Worm (Caenorhabditis elegans) whole organism, L4 larva: ENCODE data around the gene M05D6.2.

Source experiments
- D1046.2 ChIP-seq: fragments of 200-800 bp; sonication (Bioruptor generic); IDR thresholded peaks from 2 replicates; pipeline ENCODE4 v1.3.6; 2022; ENCODE audit warnings: missing genetic modification characterization, missing compliant biosample characterization
- F10B5.3 ChIP-seq: sonication (generic microtip); optimal IDR thresholded peaks from 2 replicates; lab custom pipeline; 2016; ENCODE audit warnings: mild to moderate bottlenecking, missing genetic modification characterization, missing compliant biosample characterization
- F26F4.8 ChIP-seq: fragments of 200-800 bp; sonication (Bioruptor generic); conservative IDR thresholded peaks from 2 replicates; pipeline ENCODE4 v1.3.6; 2022; ENCODE audit warnings: missing genetic modification characterization, missing compliant biosample characterization
- F44E2.7 ChIP-seq: fragments of 200-800 bp; sonication (Bioruptor generic); IDR thresholded peaks from 2 replicates; pipeline ENCODE4 v2.1.2; 2022; ENCODE audit warnings: missing genetic modification characterization, missing compliant biosample characterization
- F49E8.2 ChIP-seq: sonication (generic microtip); optimal IDR thresholded peaks from 2 replicates; lab custom pipeline; 2016; ENCODE audit warnings: missing compliant biosample characterization, mild to moderate bottlenecking, missing genetic modification characterization, borderline replicate concordance
- Y48G9A.11 ChIP-seq: fragments of 200-800 bp; sonication (Bioruptor generic); IDR thresholded peaks from 2 replicates; pipeline ENCODE4 v1.3.6; 2022; ENCODE audit warnings: missing genetic modification reagents, missing genetic modification characterization, missing compliant biosample characterization
- Y5F2A.4 ChIP-seq: fragments of 200-800 bp; sonication (Bioruptor generic); optimal IDR thresholded peaks from 2 replicates; lab custom pipeline; 2018; ENCODE audit warnings: mild to moderate bottlenecking, missing genetic modification characterization, missing compliant biosample characterization
- Y75B8A.6 ChIP-seq: fragments of 200-800 bp; sonication (Bioruptor generic); IDR thresholded peaks from 2 replicates; pipeline ENCODE4 v1.3.6; 2022; ENCODE audit warnings: missing genetic modification reagents, missing genetic modification characterization, missing compliant biosample characterization
- ZK546.5 ChIP-seq, 2 experiments: sonication (generic microtip); optimal IDR thresholded peaks; 2 replicates each; lab custom pipeline; 2017; ENCODE audit warnings: missing biosample characterization in 2 of 2, missing genetic modification characterization in 2 of 2
- aha-1 ChIP-seq: fragments of 150-350 bp; peaks from one replicate; lab custom pipeline; 2014; ENCODE audit warnings: missing biosample characterization, missing genetic modification characterization
- aly-2 ChIP-seq: sonication (generic microtip); optimal IDR thresholded peaks from 2 replicates; lab custom pipeline; 2018; ENCODE audit warnings: missing biosample characterization, missing genetic modification characterization
- ama-1 ChIP-seq: fragments of 150-350 bp; optimal IDR thresholded peaks from 2 replicates; lab custom pipeline; 2014; ENCODE audit warnings: inconsistent platforms, mixed read lengths
- arid-1 ChIP-seq: fragments of 200-800 bp; sonication (Bioruptor generic); conservative IDR thresholded peaks from 2 replicates; pipeline ENCODE4 v1.3.6; 2022; ENCODE audit warnings: missing genetic modification reagents, missing genetic modification characterization, missing compliant biosample characterization
- ceh-20 ChIP-seq: fragments of 200-800 bp; sonication (Bioruptor generic); IDR thresholded peaks from 2 replicates; pipeline ENCODE4 v1.3.6; 2022; ENCODE audit warnings: missing genetic modification reagents, missing genetic modification characterization, missing compliant biosample characterization
- ceh-28 ChIP-seq: fragments of 150-350 bp; optimal IDR thresholded peaks from 2 replicates; lab custom pipeline; 2014; ENCODE audit warnings: missing biosample characterization, missing genetic modification reagents, missing genetic modification characterization
- ceh-32 ChIP-seq: sonication (generic microtip); optimal IDR thresholded peaks from 2 replicates; lab custom pipeline; 2016; ENCODE audit warnings: mild to moderate bottlenecking, missing genetic modification characterization, missing compliant biosample characterization; ENCODE audit not compliant: poor library complexity
- ceh-44 ChIP-seq: fragments of 200-800 bp; sonication (Bioruptor generic); IDR thresholded peaks from 2 replicates; pipeline ENCODE4 v1.3.6; 2022; ENCODE audit warnings: missing genetic modification reagents, missing genetic modification characterization, missing compliant biosample characterization
- ceh-62 ChIP-seq: sonication (generic microtip); optimal IDR thresholded peaks from 2 replicates; lab custom pipeline; 2017; ENCODE audit warnings: missing biosample characterization, missing genetic modification characterization
- cey-2 ChIP-seq: sonication (generic microtip); optimal IDR thresholded peaks from 3 replicates; lab custom pipeline; 2017; ENCODE audit warnings: missing genetic modification characterization, mild to moderate bottlenecking, missing compliant biosample characterization, antibody characterized with exemption, borderline replicate concordance; ENCODE audit not compliant: insufficient read depth
- daf-8 ChIP-seq: fragments of 200-800 bp; sonication (Bioruptor generic); IDR thresholded peaks from 2 replicates; pipeline ENCODE4 v1.3.6; 2022; ENCODE audit warnings: missing genetic modification characterization, missing compliant biosample characterization
- dmd-8 ChIP-seq: fragments of 200-800 bp; sonication (Bioruptor generic); IDR thresholded peaks from 2 replicates; pipeline ENCODE4 v1.3.6; 2022; ENCODE audit warnings: missing genetic modification characterization, missing compliant biosample characterization
- egl-43 ChIP-seq: fragments of 200-800 bp; sonication (Bioruptor generic); IDR thresholded peaks from 2 replicates; pipeline ENCODE4 v1.3.6; 2022; ENCODE audit warnings: missing genetic modification reagents, missing genetic modification characterization, missing compliant biosample characterization
- fkh-10 ChIP-seq: fragments of 150-350 bp; optimal IDR thresholded peaks from 2 replicates; lab custom pipeline; 2014; ENCODE audit warnings: missing biosample characterization, missing genetic modification reagents, missing genetic modification characterization
- gei-8 ChIP-seq: fragments of 200-800 bp; sonication (Bioruptor generic); optimal IDR thresholded peaks from 2 replicates; lab custom pipeline; 2018; ENCODE audit warnings: mild to moderate bottlenecking, missing genetic modification characterization, missing compliant biosample characterization
- hlh-30 ChIP-seq: sonication (generic microtip); optimal IDR thresholded peaks from 2 replicates; lab custom pipeline; 2017; ENCODE audit warnings: antibody characterized with exemption, mild to moderate bottlenecking, missing genetic modification characterization, missing compliant biosample characterization; ENCODE audit not compliant: insufficient read depth
- hmg-1.1 ChIP-seq: fragments of 200-800 bp; sonication (Bioruptor generic); IDR thresholded peaks from 2 replicates; pipeline ENCODE4 v1.3.6; 2022; ENCODE audit warnings: missing genetic modification reagents, missing genetic modification characterization, missing compliant biosample characterization
- lim-7 ChIP-seq: fragments of 200-800 bp; sonication (Bioruptor generic); IDR thresholded peaks from 2 replicates; pipeline ENCODE4 v1.3.6; 2022; ENCODE audit warnings: missing genetic modification characterization, missing compliant biosample characterization
- lin-15B ChIP-seq: fragments of 150-350 bp; sonication (generic microtip); optimal IDR thresholded peaks from 3 replicates; lab custom pipeline; 2014; ENCODE audit warnings: missing biosample characterization, missing genetic modification characterization
- lin-38 ChIP-seq: fragments of 200-800 bp; sonication (Bioruptor generic); IDR thresholded peaks from 2 replicates; pipeline ENCODE4 v1.3.6; 2022; ENCODE audit warnings: missing genetic modification reagents, missing genetic modification characterization, missing compliant biosample characterization
- lir-3 ChIP-seq: sonication (generic microtip); optimal IDR thresholded peaks from 2 replicates; lab custom pipeline; 2016; ENCODE audit warnings: mild to moderate bottlenecking, missing genetic modification characterization, missing compliant biosample characterization
- lsy-2 ChIP-seq, 2 experiments: fragments of 150-350 bp in 1 of 2; sonication (generic microtip) in 1 of 2; optimal IDR thresholded peaks; 2 replicates each; lab custom pipeline; 2014 to 2017; ENCODE audit warnings: missing biosample characterization in 2 of 2, missing genetic modification characterization in 2 of 2
- mep-1 ChIP-seq: fragments of 150-350 bp; sonication (generic microtip); optimal IDR thresholded peaks from 3 replicates; lab custom pipeline; 2014; ENCODE audit warnings: missing biosample characterization, missing genetic modification characterization
- nhr-10 ChIP-seq: fragments of 150-350 bp; optimal IDR thresholded peaks from 2 replicates; lab custom pipeline; 2014; ENCODE audit warnings: missing biosample characterization, missing genetic modification characterization
- nhr-25 ChIP-seq: sonication (generic microtip); optimal IDR thresholded peaks from 2 replicates; lab custom pipeline; 2017; ENCODE audit warnings: missing genetic modification characterization, mild to moderate bottlenecking, missing compliant biosample characterization, antibody characterized with exemption, moderate library complexity, borderline replicate concordance; ENCODE audit not compliant: insufficient read depth
- nhr-41 ChIP-seq: fragments of 200-800 bp; sonication (Bioruptor generic); IDR thresholded peaks from 2 replicates; pipeline ENCODE4 v1.3.6; 2022; ENCODE audit warnings: missing genetic modification reagents, missing genetic modification characterization, missing compliant biosample characterization
- nhr-42 ChIP-seq: fragments of 200-800 bp; sonication (Bioruptor generic); IDR thresholded peaks from 2 replicates; pipeline ENCODE4 v1.3.6; 2022; ENCODE audit warnings: missing genetic modification characterization, missing compliant biosample characterization
- nhr-48 ChIP-seq: sonication (generic microtip); optimal IDR thresholded peaks from 2 replicates; lab custom pipeline; 2016; ENCODE audit warnings: mild to moderate bottlenecking, missing genetic modification characterization, missing compliant biosample characterization
- nhr-76 ChIP-seq: fragments of 150-350 bp; optimal IDR thresholded peaks from 2 replicates; lab custom pipeline; 2014; ENCODE audit warnings: missing biosample characterization, missing genetic modification characterization
- pha-4 ChIP-seq, 2 experiments: fragments of 150-350 bp in 1 of 2; fragments of 200-800 bp in 1 of 2; sonication (Bioruptor generic) in 1 of 2; IDR thresholded peaks in 1 of 2; optimal IDR thresholded peaks in 1 of 2; 2 replicates each; pipeline versions ENCODE4 v1.3.6 to Lab custom; 2014 to 2022; ENCODE audit warnings: missing genetic modification characterization in 2 of 2, missing genetic modification reagents in 2 of 2, missing biosample characterization in 1 of 2, missing compliant biosample characterization in 1 of 2
- php-3 ChIP-seq: fragments of 200-800 bp; sonication (Bioruptor generic); IDR thresholded peaks from 2 replicates; pipeline ENCODE4 v1.3.6; 2022; ENCODE audit warnings: missing genetic modification reagents, missing genetic modification characterization, missing compliant biosample characterization
- rbr-2 ChIP-seq: sonication (generic microtip); optimal IDR thresholded peaks from 2 replicates; lab custom pipeline; 2016; ENCODE audit warnings: missing genotype, missing genetic modification characterization, missing compliant biosample characterization
- sdz-12 ChIP-seq: fragments of 200-800 bp; sonication (Bioruptor generic); optimal IDR thresholded peaks from 2 replicates; lab custom pipeline; 2018; ENCODE audit warnings: mild to moderate bottlenecking, missing genetic modification characterization, missing compliant biosample characterization
- skn-1 ChIP-seq: fragments of 150-350 bp; optimal IDR thresholded peaks from 2 replicates; lab custom pipeline; 2014; ENCODE audit warnings: missing biosample characterization, missing genetic modification characterization
- spr-3 ChIP-seq: fragments of 200-800 bp; sonication (Bioruptor generic); optimal IDR thresholded peaks from 2 replicates; lab custom pipeline; 2018; ENCODE audit warnings: mild to moderate bottlenecking, missing genetic modification characterization, missing compliant biosample characterization
- tag-97 ChIP-seq: fragments of 200-800 bp; sonication (Bioruptor generic); IDR thresholded peaks from 2 replicates; pipeline ENCODE4 v1.3.6; 2022; ENCODE audit warnings: missing genetic modification characterization, missing compliant biosample characterization
- unc-39 ChIP-seq: sonication (generic microtip); optimal IDR thresholded peaks from 2 replicates; lab custom pipeline; 2017; ENCODE audit warnings: missing biosample characterization, missing genetic modification characterization
- vab-7 ChIP-seq: fragments of 200-800 bp; sonication (Bioruptor generic); IDR thresholded peaks from 2 replicates; pipeline ENCODE4 v1.3.6; 2022; ENCODE audit warnings: missing genetic modification reagents, missing genetic modification characterization, missing compliant biosample characterization
- zip-11 ChIP-seq: fragments of 200-800 bp; sonication (Bioruptor generic); IDR thresholded peaks from 2 replicates; pipeline ENCODE4 v1.3.6; 2022; ENCODE audit warnings: missing genetic modification characterization, missing compliant biosample characterization
- zip-2 ChIP-seq: fragments of 150-350 bp; optimal IDR thresholded peaks from 2 replicates; lab custom pipeline; 2014; ENCODE audit warnings: missing biosample characterization, missing genetic modification characterization
- ztf-11 ChIP-seq: fragments of 150-350 bp; optimal IDR thresholded peaks from 2 replicates; lab custom pipeline; 2014; ENCODE audit warnings: missing biosample characterization, missing genetic modification characterization

M05D6.2 gene

ce11 chrII:8440792-8441191, 27.1 kb upstream of the M05D6.2 start (continued):
- TF ChIP-seq lin-38 (GFP tag; lab: Robert Waterston, UW) (no peak), ztf-11 (tag; lab: Kevin White, UChicago) (no peak), ceh-28 (tag; lab: Kevin White, UChicago) (no peak), hmg-1.1 (GFP tag; lab: Robert Waterston, UW) (no peak), zip-2 (tag; lab: Kevin White, UChicago) (no peak), lir-3 (tag; lab: Kevin White, UChicago) (no peak), skn-1 (no peak), daf-8 (no peak), Y48G9A.11 (no peak), lsy-2 (tag; optimal IDR thresholded peaks at IDR 0.05; lab: Kevin White, UChicago) (peak in 1 of 2 experiments; percentile 9), ceh-32 (tag; lab: Kevin White, UChicago) (no peak), arid-1 (GFP tag; lab: Robert Waterston, UW) (no peak), aly-2 (tag; lab: Kevin White, UChicago) (no peak), lin-15B (tag; lab: Kevin White, UChicago) (no peak), pha-4 (GFP tag; IDR thresholded peaks at IDR 0.05; lab: Robert Waterston, UW) (no peak), pha-4 (tag; optimal IDR thresholded peaks at IDR 0.05; lab: Kevin White, UChicago) (no peak), Y5F2A.4 (GFP tag; lab: Kevin White, UChicago) (no peak), ama-1 (lab: Kevin White, UChicago) (no peak), ZK546.5 (tag; optimal IDR thresholded peaks at IDR 0.05; lab: Kevin White, UChicago) (no peak), nhr-25 (tag; lab: Kevin White, UChicago) (peak; percentile 34), rbr-2 (tag; lab: Kevin White, UChicago) (no peak), aha-1 (peak; percentile 5), F10B5.3 (tag; lab: Kevin White, UChicago) (no peak), cey-2 (peak; percentile 57), nhr-42 (GFP tag; lab: Robert Waterston, UW) (no peak), vab-7 (no peak), mep-1 (tag; lab: Kevin White, UChicago) (peak; percentile 37), sdz-12 (GFP tag; lab: Kevin White, UChicago) (no peak)

ce11 chrII:8441519-8441918, 26.4 kb upstream of the M05D6.2 start:
- TF ChIP-seq F10B5.3 (tag; lab: Kevin White, UChicago) (peak; percentile 79), arid-1 (GFP tag; lab: Robert Waterston, UW) (peak; percentile 96), ama-1 (lab: Kevin White, UChicago) (peak; percentile 42), nhr-48 (tag; lab: Kevin White, UChicago) (peak; percentile 46), ceh-44 (GFP tag; lab: Robert Waterston, UW) (no peak), lim-7 (GFP tag; lab: Robert Waterston, UW) (peak; percentile 96), spr-3 (GFP tag; lab: Kevin White, UChicago) (peak; percentile 82), D1046.2 (peak; percentile 88), ZK546.5 (tag; optimal IDR thresholded peaks at IDR 0.05; lab: Kevin White, UChicago) (no peak), nhr-41 (0 out of 2 replicates have a peak, but pooled peaks have one; percentile 66), gei-8 (peak; percentile 78), zip-11 (GFP tag; lab: Robert Waterston, UW) (no peak), ceh-20 (GFP tag; lab: Robert Waterston, UW) (peak; percentile 71; the same call in 1 of the 2 replicates), hmg-1.1 (GFP tag; lab: Robert Waterston, UW) (peak; percentile 50), aly-2 (tag; lab: Kevin White, UChicago) (no peak), F44E2.7 (GFP tag; lab: Robert Waterston, UW) (peak; percentile 99), F26F4.8 (GFP tag; lab: Robert Waterston, UW) (peak; percentile 99), php-3 (peak; percentile 77), lsy-2 (tag; optimal IDR thresholded peaks at IDR 0.05; lab: Kevin White, UChicago) (peak in 1 of 2 experiments; percentile 32), nhr-76 (no peak), F49E8.2 (tag; lab: Kevin White, UChicago) (peak; percentile 59), hlh-30 (tag; lab: Kevin White, UChicago) (no peak), Y75B8A.6 (GFP tag; lab: Robert Waterston, UW) (peak; percentile 82; the same call in 1 of the 2 replicates), fkh-10 (GFP tag; lab: Kevin White, UChicago) (no peak), tag-97 (GFP tag; lab: Robert Waterston, UW) (no peak), unc-39 (tag; lab: Kevin White, UChicago) (no peak), dmd-8 (GFP tag; lab: Robert Waterston, UW) (peak; percentile 99), nhr-10 (tag; lab: Kevin White, UChicago) (no peak), egl-43 (peak; percentile 93), ceh-62 (no peak)
